Worm (Caenorhabditis elegans): ENCODE measurements around the gene dnj-11.

ce11 chrIV:6581658-6582057, 4.0 kb upstream of the dnj-11 start:
- TF ChIP-seq skn-1 (tag; optimal IDR thresholded peaks at IDR 0.05) (no peak), nhr-76 (tag; optimal IDR thresholded peaks at IDR 0.05) (no peak), ztf-4 (tag; optimal IDR thresholded peaks at IDR 0.05) (no peak), zag-1 (tag; optimal IDR thresholded peaks at IDR 0.05) (no peak), unc-39 (tag; optimal IDR thresholded peaks at IDR 0.05) (no peak)

All from whole organism, L3 larva.